Worm (Caenorhabditis elegans): ENCODE results near the gene C34F11.2.

C34F11.2 gene

DNA sequence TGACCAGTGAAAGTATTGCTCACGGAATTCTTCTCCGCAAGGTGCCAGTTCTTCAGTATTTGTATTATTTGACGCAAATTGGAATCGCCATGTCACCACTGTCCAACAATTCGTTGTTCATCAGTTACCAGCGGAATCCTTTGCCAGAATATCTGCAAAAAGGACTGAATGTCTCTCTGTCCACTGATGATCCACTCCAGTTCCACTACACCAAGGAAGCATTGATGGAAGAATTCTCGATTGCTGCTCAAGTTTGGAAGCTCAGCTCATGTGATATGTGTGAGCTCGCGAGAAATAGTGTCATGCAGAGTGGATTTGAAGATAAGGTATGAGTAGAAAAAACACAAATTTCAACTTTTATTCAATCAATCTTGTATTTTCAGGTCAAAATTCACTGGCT lies 2.9 kb upstream of the C34F11.2 start:
- TF ChIP-seq W03F9.2 (tag; optimal IDR thresholded peaks at IDR 0.05): no peak
- no peak for TF ChIP-seq him-1 (tag; optimal IDR thresholded peaks at IDR 0.05)
- no peak for TF ChIP-seq dao-5 (tag; optimal IDR thresholded peaks at IDR 0.05)

DNA sequence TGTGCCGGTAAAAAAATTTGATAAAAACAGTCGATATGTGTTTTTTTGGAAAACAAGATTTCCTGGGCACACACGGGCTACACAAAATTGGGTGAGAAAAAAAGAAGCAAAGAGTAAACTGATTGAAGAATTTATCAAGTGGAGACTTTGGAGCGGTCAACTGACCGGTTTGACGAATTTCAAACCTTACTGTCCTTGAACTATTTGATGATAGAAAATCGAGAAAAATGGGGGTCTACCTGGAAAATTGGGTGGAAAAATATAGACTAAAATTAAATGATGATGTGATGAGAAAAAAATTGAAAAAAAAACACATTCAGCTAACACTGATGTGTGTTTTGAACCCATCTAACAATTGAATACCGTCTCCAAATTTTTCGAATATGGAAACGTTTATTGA lies 1.2 kb upstream of the C34F11.2 start, which contains the start of gene C34F11.8:
TSS of gene C34F11.8 (minus strand) at position 135 of the 400 bp plus-strand sequence.
- no peak for TF ChIP-seq dao-5 (tag; optimal IDR thresholded peaks at IDR 0.05)
- no peak for TF ChIP-seq W03F9.2 (tag; optimal IDR thresholded peaks at IDR 0.05)
- TF ChIP-seq him-1 (tag; optimal IDR thresholded peaks at IDR 0.05): no peak

DNA sequence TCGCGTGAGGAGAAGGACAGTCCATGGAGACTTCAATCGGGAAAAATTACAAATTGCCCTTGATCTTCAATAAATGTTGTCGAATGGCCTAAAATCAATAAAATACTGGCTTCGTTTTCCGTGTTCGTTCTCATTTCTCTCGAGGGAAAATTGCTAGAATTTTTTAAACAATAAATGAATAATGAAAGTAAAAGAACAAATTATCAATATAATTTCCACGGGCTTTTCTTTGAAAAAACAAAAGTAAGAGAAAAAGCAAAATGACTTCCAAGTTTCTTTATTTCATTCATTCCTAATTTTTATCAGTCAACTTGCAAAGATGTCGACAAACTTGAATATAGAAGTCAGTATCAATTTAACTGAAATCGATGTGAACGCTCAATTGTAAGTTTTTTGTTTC lies 605 bp downstream of the C34F11.2 start, which contains the start of gene C34F11.1:
TSS of gene C34F11.1 (plus strand) at position 301 of the 400 bp plus-strand sequence.
- no peak for TF ChIP-seq dao-5 (tag; optimal IDR thresholded peaks at IDR 0.05)
- TF ChIP-seq him-1 (tag; optimal IDR thresholded peaks at IDR 0.05): no peak
- no peak for TF ChIP-seq W03F9.2 (tag; optimal IDR thresholded peaks at IDR 0.05)

DNA sequence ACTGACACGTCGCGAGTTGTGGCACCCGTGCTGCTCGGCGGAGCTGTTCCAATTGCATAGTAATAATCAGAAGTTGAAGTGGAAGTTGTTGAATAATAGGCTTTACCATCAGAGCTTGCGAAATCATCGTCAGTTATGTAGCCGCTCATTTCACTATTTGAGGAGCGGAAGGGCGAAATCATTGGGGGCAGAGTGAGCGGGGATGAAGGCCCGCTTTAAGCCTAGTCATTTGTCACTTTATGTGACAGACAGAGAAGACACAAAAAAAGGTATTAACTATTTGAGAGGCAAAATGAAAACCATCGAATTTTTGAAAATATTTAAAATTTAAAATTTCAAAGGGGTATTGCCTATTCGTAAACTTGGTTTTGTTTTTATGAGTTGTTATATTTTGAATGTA lies 6.3 kb downstream of the C34F11.2 start:
- TF ChIP-seq him-1 (tag; optimal IDR thresholded peaks at IDR 0.05) (no peak), W03F9.2 (tag; optimal IDR thresholded peaks at IDR 0.05) (no peak), dao-5 (tag; optimal IDR thresholded peaks at IDR 0.05) (no peak)

DNA sequence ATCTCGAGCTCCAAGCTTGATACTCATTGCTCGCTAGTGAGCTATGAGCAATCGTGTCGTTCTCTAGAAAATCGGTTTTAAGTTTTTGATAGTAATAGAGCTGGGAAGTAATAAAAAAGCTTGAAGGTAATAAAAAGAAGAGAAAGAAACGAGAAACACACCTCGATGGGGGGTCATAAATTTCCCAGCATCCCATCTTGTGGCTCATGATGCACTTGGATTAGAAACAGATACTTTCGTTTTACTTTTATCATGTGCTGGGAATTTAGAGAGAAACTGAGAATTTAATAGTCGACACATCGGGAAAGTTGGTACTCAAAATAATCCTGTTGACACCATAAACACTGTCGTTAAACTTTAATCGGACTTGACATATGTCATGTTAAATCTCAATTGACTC lies 8.6 kb downstream of the C34F11.2 start:
- TF ChIP-seq him-1 (tag; optimal IDR thresholded peaks at IDR 0.05) (no peak), dao-5 (tag; optimal IDR thresholded peaks at IDR 0.05) (no peak), W03F9.2 (tag; optimal IDR thresholded peaks at IDR 0.05) (no peak)

DNA sequence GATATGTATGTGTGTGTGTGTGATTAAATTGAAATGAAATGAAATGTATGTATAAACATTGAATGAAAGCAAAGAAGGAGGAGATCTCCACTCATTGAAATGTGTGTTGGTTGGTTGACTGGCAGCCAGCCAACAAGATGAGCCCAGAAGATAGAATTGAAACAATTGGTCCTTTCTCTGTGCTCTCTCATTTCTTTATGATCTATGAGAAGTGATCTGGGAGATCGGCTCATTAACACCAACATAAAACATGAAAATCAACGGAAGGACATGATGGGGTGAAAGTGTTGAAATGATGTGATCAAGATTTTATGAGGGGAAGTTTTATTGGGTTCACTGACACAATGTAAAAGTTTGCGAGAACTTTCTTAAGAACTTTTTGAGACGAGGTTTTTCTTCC lies 10.8 kb downstream of the C34F11.2 start:
- TF ChIP-seq dao-5 (tag; optimal IDR thresholded peaks at IDR 0.05): no peak
- TF ChIP-seq him-1 (tag; optimal IDR thresholded peaks at IDR 0.05): no peak
- TF ChIP-seq W03F9.2 (tag; optimal IDR thresholded peaks at IDR 0.05): no peak

DNA sequence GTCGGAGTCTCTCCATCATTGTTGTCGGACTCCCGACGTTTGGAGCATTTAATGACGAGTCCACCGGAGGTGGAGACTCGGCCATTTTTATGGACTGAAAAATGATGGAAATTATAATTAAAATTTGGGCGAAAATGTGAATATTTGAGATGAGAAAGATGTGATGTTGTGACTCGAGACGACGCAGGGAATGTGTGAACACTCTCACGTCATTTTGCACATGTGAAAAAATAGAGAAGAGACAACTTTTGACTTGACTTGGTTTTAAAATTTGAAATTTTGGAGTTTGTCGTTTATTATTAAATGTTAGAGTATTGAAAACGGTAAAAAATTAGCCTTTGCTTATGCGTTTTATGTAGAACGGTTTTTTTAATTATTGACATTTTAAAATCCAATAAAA lies 13.2 kb downstream of the C34F11.2 start, which contains the start of gene dsh-1:
TSS of gene dsh-1 (minus strand) at position 101 of the 400 bp plus-strand sequence.
- TF ChIP-seq dao-5 (tag; optimal IDR thresholded peaks at IDR 0.05) (no peak), him-1 (tag; optimal IDR thresholded peaks at IDR 0.05) (no peak), W03F9.2 (tag; optimal IDR thresholded peaks at IDR 0.05) (no peak)

DNA sequence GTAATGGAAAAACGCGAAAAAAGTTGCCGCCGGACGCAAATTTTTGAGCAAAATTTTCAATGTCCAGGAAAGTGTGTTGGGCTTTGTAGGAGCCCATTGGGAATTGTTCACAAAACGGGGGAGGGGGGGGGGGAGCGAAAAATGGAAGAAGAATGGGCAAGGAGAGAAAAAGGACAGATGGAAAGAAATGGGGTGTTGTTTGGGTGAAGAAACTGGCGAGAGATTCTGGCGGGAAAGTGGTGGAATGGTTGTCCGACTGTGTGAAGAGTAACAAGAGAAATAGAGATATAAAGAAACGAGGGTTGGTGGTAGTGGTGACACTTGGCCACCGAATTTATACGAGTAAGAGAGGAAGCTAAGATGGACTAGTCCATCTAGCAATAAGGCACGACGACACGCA lies 14.2 kb downstream of the C34F11.2 start:
- TF ChIP-seq W03F9.2 (tag; optimal IDR thresholded peaks at IDR 0.05) (no peak), dao-5 (tag; optimal IDR thresholded peaks at IDR 0.05) (no peak), him-1 (tag; optimal IDR thresholded peaks at IDR 0.05) (no peak)

DNA sequence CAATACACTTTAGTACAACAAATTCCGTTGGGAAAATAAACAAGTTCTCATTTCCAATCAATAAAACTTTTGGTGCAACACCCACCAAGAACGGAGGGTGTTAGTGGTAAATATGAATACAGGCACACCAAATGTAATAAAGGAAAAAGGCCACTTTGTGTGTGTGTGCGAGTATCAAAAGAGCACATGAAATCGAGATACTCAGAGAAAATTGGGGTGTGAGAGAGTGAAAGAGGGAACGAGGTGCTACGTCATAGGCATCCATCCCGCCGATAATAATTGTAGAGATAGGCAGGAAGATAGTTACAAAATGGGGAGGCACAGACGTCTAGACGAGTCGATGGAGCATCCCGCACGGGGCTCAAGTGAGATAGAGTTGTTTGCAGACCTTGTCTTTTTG lies 15.7 kb downstream of the C34F11.2 start:
- TF ChIP-seq him-1 (tag; optimal IDR thresholded peaks at IDR 0.05) (no peak), W03F9.2 (tag; optimal IDR thresholded peaks at IDR 0.05) (no peak), dao-5 (tag; optimal IDR thresholded peaks at IDR 0.05) (no peak)

DNA sequence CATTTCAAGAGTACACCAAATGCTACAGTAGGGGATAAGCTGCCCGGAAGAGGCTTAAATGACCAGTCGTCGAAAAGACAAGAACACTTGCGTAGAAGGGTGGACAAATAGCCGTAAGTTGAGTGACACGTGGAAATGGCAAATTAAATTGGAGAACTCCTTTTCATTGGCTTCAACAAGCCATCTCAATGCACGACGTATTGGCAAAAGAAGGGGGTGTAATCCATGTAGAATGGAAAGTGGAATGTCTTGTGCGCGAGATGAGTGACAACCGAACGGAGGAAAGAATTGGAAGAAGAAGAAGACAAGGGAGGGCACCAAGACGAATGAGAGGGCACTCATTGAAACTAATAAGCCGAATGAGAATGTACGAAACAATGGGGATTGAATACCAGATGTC lies 16.6 kb downstream of the C34F11.2 start:
- TF ChIP-seq him-1 (tag; optimal IDR thresholded peaks at IDR 0.05) (no peak), W03F9.2 (tag; optimal IDR thresholded peaks at IDR 0.05) (no peak), dao-5 (tag; optimal IDR thresholded peaks at IDR 0.05) (no peak)

DNA sequence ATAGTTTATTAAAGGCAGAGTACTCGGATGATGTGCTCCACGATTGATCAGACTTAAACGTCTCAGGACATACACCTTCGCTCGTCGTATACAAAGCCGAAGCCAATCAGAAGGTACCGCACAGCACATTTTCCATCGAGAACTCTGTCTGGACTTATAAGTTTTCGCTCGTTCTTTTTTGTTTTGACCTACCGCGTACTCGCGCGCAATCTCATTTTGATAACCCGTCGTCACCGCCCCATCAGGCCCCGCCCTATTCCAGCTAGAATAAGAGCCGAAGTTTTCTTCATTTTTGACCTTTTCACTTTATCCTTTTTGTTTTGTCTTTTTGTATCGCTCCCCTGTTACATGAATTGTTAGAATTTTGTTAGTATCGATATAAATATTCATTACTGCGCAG lies 17.5 kb downstream of the C34F11.2 start, which contains the start of gene EGAP2.2:
TSS of gene EGAP2.2 (plus strand) at position 301 of the 400 bp plus-strand sequence.
- TF ChIP-seq dao-5 (tag; optimal IDR thresholded peaks at IDR 0.05): no peak
- no peak for TF ChIP-seq W03F9.2 (tag; optimal IDR thresholded peaks at IDR 0.05)
- no peak for TF ChIP-seq him-1 (tag; optimal IDR thresholded peaks at IDR 0.05)

DNA sequence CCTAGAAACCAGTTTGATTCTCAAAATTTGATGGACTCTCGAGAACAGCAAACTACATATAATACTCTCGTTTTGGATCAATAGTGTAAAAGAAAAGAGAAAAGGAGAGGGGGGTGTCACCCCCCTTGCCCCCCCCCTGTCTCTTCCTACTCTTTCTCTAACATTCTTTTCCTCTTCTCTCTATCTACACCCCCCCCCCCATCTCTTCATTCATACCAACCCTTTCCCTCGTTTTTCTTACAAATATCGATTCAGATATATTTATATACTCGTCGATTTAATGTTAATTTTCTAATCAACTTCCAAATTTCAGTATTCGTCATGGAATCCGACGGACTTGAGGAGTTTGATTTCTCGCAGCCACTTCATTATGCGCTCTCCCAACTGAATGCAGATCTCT lies 19.0 kb downstream of the C34F11.2 start, which contains the start of gene EGAP2.1:
TSS of gene EGAP2.1 (plus strand) at position 301 of the 400 bp plus-strand sequence.
- no peak for TF ChIP-seq W03F9.2 (tag; optimal IDR thresholded peaks at IDR 0.05)
- TF ChIP-seq him-1 (tag; optimal IDR thresholded peaks at IDR 0.05): no peak
- no peak for TF ChIP-seq dao-5 (tag; optimal IDR thresholded peaks at IDR 0.05)

DNA sequence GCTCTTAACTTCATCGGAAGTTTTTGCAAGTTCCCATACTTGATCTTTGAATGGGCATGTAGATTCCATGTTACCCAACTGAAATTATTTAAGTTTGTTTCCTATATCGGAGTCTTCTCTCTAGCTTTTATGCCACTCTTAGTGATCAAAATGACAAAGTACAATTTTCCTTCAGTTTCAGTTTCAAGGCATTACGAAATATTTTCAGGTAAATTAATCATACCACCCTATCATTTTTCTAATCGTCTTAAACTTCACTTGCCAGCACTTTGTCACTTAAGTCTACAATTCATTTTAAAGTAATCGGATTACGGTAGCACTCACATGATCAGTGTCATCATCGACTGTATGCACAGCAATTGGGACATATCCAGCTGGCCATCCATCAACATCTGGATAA lies 22.7 kb downstream of the C34F11.2 start:
- TF ChIP-seq him-1 (tag; optimal IDR thresholded peaks at IDR 0.05) (no peak), W03F9.2 (tag; optimal IDR thresholded peaks at IDR 0.05) (no peak), dao-5 (tag; optimal IDR thresholded peaks at IDR 0.05) (no peak)

DNA sequence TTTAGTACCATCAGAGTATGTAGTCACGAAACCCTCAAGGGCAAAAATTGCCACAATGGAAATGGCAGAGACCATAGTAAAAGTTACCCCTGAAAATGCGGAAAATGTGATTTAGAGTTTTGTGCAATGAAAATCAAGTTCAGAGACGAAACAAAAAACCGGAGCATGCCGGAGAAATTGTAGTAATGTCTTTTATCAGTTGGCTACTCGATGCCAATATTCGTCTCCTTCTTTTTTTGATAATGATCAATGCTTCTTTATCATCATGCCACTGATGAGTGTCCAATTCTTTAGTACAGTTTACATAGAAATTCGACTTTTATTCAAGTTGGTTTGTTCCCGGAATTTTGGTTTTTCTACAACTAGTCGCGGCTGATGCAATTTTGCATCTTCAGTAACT lies 23.7 kb downstream of the C34F11.2 start, which contains the start of gene pho-1:
TSS of gene pho-1 (minus strand) at position 89 of the 400 bp plus-strand sequence.
- TF ChIP-seq him-1 (tag; optimal IDR thresholded peaks at IDR 0.05) (no peak), dao-5 (tag; optimal IDR thresholded peaks at IDR 0.05) (no peak), W03F9.2 (tag; optimal IDR thresholded peaks at IDR 0.05) (no peak)

DNA sequence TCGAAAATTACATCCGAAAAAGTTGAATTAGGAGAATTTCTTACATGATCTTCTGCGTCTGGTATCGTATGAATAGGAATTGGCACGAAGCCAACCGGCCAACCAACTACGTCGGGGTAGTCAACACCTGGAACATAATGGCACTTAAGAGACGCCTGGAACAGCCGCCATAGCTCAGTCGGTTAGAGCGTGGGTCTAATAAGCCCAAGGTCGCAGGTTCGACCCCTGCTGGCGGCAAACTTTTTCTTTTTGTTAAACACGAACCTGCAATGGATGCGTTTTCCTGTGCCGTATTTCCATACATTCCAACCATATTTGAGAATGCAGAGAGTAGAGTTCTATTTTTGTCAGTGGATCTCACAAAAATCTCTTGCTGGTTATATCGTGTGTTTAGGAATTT lies 25.6 kb downstream of the C34F11.2 start:
- TF ChIP-seq dao-5 (tag; optimal IDR thresholded peaks at IDR 0.05): no peak
- TF ChIP-seq W03F9.2 (tag; optimal IDR thresholded peaks at IDR 0.05): no peak
- TF ChIP-seq him-1 (tag; optimal IDR thresholded peaks at IDR 0.05): no peak

Data from whole organism, L4/young adult.